Worm (Caenorhabditis elegans): Measurements from ENCODE around the gene fbxa-138.

DNA sequence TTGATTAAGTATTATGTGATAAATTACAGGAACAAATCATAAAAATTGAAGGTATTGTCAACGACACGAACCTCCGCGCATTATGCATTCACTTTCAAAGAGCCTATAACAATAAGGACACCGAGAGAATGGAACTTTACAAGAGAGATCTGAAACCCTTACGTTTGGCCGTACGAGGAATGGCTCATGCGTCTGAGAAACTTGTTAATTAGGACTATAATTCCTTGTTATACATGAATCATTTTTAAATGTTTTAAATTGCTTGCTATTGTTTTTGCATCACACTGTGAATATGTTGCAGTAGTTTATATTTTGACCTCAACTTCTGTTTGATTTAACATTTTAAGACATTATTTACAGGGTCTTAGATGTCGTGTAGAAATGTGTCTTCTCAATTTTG is 19.1 kb upstream of the fbxa-138 start, which contains the start of gene pals-18:
- no peak for TF ChIP-seq ref-1 (GFP tag; conservative IDR thresholded peaks at IDR 0.05)
- TF ChIP-seq ztf-23 (GFP tag; IDR thresholded peaks at IDR 0.05) = no peak
